Worm (Caenorhabditis elegans): Measurements from ENCODE around the gene nlp-63.

The nlp-63 gene

ce11 chrII:10189369-10189768, 34.2 kb downstream of the nlp-63 start, which contains the start of gene cdc-25.4:
Gene cdc-25.4, minus strand, starts transcription at chrII:10189469.
- no peak for TF ChIP-seq unc-55 (GFP tag; optimal IDR thresholded peaks at IDR 0.05)
- TF ChIP-seq T23F11.4 (GFP tag; optimal IDR thresholded peaks at IDR 0.05) = no peak
- no peak for TF ChIP-seq unc-42 (tag; optimal IDR thresholded peaks at IDR 0.05)
- no peak for TF ChIP-seq C38D4.7 (GFP tag; optimal IDR thresholded peaks at IDR 0.05)

- no peak for TF ChIP-seq elt-2 (tag; optimal IDR thresholded peaks at IDR 0.05)
Observed at ce11 chrII:10192207-10192606, 37.0 kb downstream of the nlp-63 start, which contains the start of gene R05H5.7. Gene R05H5.7, plus strand, starts transcription at chrII:10192507.

- TF ChIP-seq lim-6 (tag; optimal IDR thresholded peaks at IDR 0.05) = no peak
- TF ChIP-seq ceh-24 (tag; optimal IDR thresholded peaks at IDR 0.05) = no peak
- no peak for TF ChIP-seq elt-4 (tag; optimal IDR thresholded peaks at IDR 0.05)
- TF ChIP-seq pha-4 (tag; optimal IDR thresholded peaks at IDR 0.05) = no peak
- TF ChIP-seq nhr-11 (tag; optimal IDR thresholded peaks at IDR 0.05) = no peak
- TF ChIP-seq ama-1 (optimal IDR thresholded peaks at IDR 0.05) = no peak
- TF ChIP-seq C08G9.2 (tag; optimal IDR thresholded peaks at IDR 0.05) = no peak
- TF ChIP-seq ets-4 (tag; optimal IDR thresholded peaks at IDR 0.05) = no peak
Observed at ce11 chrII:10194605-10195004, 39.4 kb downstream of the nlp-63 start, which contains the start of gene srb-6. Gene srb-6, plus strand, starts transcription at chrII:10194905.

- TF ChIP-seq unc-42 (tag; optimal IDR thresholded peaks at IDR 0.05) (peak; percentile 55), syd-9 (tag; optimal IDR thresholded peaks at IDR 0.05) (no peak)
Observed at ce11 chrII:10197091-10197675, 42.0 kb downstream of the nlp-63 start, which contains the start of gene R05H5.3. Gene R05H5.3, plus strand, starts transcription at chrII:10197625.

- no peak for TF ChIP-seq hlh-13 (GFP tag; optimal IDR thresholded peaks at IDR 0.05)
- no peak for TF ChIP-seq pha-4 (tag; optimal IDR thresholded peaks at IDR 0.05)
- TF ChIP-seq hlh-6 (tag; optimal IDR thresholded peaks at IDR 0.05) = no peak
- TF ChIP-seq madf-2 (tag; optimal IDR thresholded peaks at IDR 0.05) = no peak
- no peak for TF ChIP-seq odd-2 (tag; optimal IDR thresholded peaks at IDR 0.05)
- no peak for TF ChIP-seq fkh-6 (tag; optimal IDR thresholded peaks at IDR 0.05)
- TF ChIP-seq ceh-9 (tag; optimal IDR thresholded peaks at IDR 0.05) = no peak
- no peak for TF ChIP-seq unc-55 (GFP tag; optimal IDR thresholded peaks at IDR 0.05)
Observed at ce11 chrII:10198486-10198885, 43.3 kb downstream of the nlp-63 start.

ce11 chrII:10199906-10200305, 44.7 kb downstream of the nlp-63 start, which contains the start of gene R05H5.4:
Gene R05H5.4, minus strand, starts transcription at chrII:10200006.
- no peak for TF ChIP-seq npax-4 (tag; optimal IDR thresholded peaks at IDR 0.05)
- TF ChIP-seq T23F11.4 (GFP tag; optimal IDR thresholded peaks at IDR 0.05) = no peak
- no peak for TF ChIP-seq dmd-4 (tag; optimal IDR thresholded peaks at IDR 0.05; ENCODE audit: borderline replicate concordance)
- TF ChIP-seq fkh-10 (GFP tag; optimal IDR thresholded peaks at IDR 0.05) = no peak
- TF ChIP-seq elt-2 (tag; optimal IDR thresholded peaks at IDR 0.05) = no peak
- TF ChIP-seq sox-2 (GFP tag; IDR thresholded peaks at IDR 0.05) = no peak
- TF ChIP-seq gmeb-2 (tag; optimal IDR thresholded peaks at IDR 0.05) = no peak

ce11 chrII:10200759-10201158, 45.6 kb downstream of the nlp-63 start, which contains the start of gene arv-1:
Gene arv-1, minus strand, starts transcription at chrII:10200823.
- TF ChIP-seq ceh-45 (GFP tag; IDR thresholded peaks at IDR 0.05) = no peak
- no peak for TF ChIP-seq ama-1 (optimal IDR thresholded peaks at IDR 0.05)
- peak; percentile 64 for TF ChIP-seq ceh-2 (tag; optimal IDR thresholded peaks at IDR 0.05)
- TF ChIP-seq unc-42 (tag; optimal IDR thresholded peaks at IDR 0.05) = peak; percentile 42
- TF ChIP-seq pha-4 (tag; optimal IDR thresholded peaks at IDR 0.05) = no peak
- TF ChIP-seq C08G9.2 (tag; optimal IDR thresholded peaks at IDR 0.05) = peak; percentile 52
- TF ChIP-seq npax-4 (tag; optimal IDR thresholded peaks at IDR 0.05) = no peak
- peak; percentile 4 for TF ChIP-seq ceh-34 (tag; optimal IDR thresholded peaks at IDR 0.05)
- TF ChIP-seq sox-2 (GFP tag; IDR thresholded peaks at IDR 0.05) = 0 out of 2 replicates have a peak, but pooled peaks have one; percentile 22
- no peak for TF ChIP-seq hlh-6 (tag; optimal IDR thresholded peaks at IDR 0.05)
- no peak for TF ChIP-seq pat-9 (tag; optimal IDR thresholded peaks at IDR 0.05)
- TF ChIP-seq F13H6.1 (tag; optimal IDR thresholded peaks at IDR 0.05) = no peak
- peak; percentile 79 for TF ChIP-seq ceh-31 (tag; optimal IDR thresholded peaks at IDR 0.05)
- TF ChIP-seq T23F11.4 (GFP tag; optimal IDR thresholded peaks at IDR 0.05) = no peak
- TF ChIP-seq ceh-6 (GFP tag; optimal IDR thresholded peaks at IDR 0.05) = no peak
- TF ChIP-seq syd-9 (tag; optimal IDR thresholded peaks at IDR 0.05) = no peak
- TF ChIP-seq nfya-1 (tag; optimal IDR thresholded peaks at IDR 0.05) = no peak
- no peak for TF ChIP-seq lim-6 (tag; optimal IDR thresholded peaks at IDR 0.05)
- TF ChIP-seq ref-2 (tag; optimal IDR thresholded peaks at IDR 0.05) = peak; percentile 24
- TF ChIP-seq ceh-22 (tag; optimal IDR thresholded peaks at IDR 0.05) = no peak
- no peak for TF ChIP-seq hlh-30 (tag; optimal IDR thresholded peaks at IDR 0.05; ENCODE audit: insufficient read depth)
- no peak for TF ChIP-seq rnt-1 (tag; optimal IDR thresholded peaks at IDR 0.05)
- TF ChIP-seq unc-86 (tag; optimal IDR thresholded peaks at IDR 0.05) = no peak
- no peak for TF ChIP-seq ceh-48 (tag; optimal IDR thresholded peaks at IDR 0.05)
